Fruit fly (Drosophila melanogaster): Measurements from ENCODE around the gene ninaA.

ninaA gene

dm6 chr2L:850727-851257, 26.3 kb upstream of the ninaA start, which contains the start of gene drongo (continued):
- TF ChIP-seq CG15011 (GFP tag; optimal IDR thresholded peaks at IDR 0.05) = no peak
- TF ChIP-seq CG11247 (GFP tag; IDR thresholded peaks at IDR 0.05) = peak; percentile 33; the same call in 1 of the 2 replicates
- no peak for TF ChIP-seq Dip2 (GFP tag; IDR thresholded peaks at IDR 0.05)
- TF ChIP-seq Lhr (GFP tag; optimal IDR thresholded peaks at IDR 0.05) = peak; percentile 87
- no peak for TF ChIP-seq Optix (GFP tag; IDR thresholded peaks at IDR 0.05)
- TF ChIP-seq CG4707 (GFP tag; optimal IDR thresholded peaks at IDR 0.05) = peak; percentile 38
- peak; percentile 38 for TF ChIP-seq CG12071 (GFP tag; optimal IDR thresholded peaks at IDR 0.05)
- no peak for TF ChIP-seq C15 (GFP tag; IDR thresholded peaks at IDR 0.05)
- peak; percentile 60 for TF ChIP-seq Nf-YC (tag; optimal IDR thresholded peaks at IDR 0.05)
- peak; percentile 16 for TF ChIP-seq CG30403 (GFP tag; optimal IDR thresholded peaks at IDR 0.05)
- TF ChIP-seq Fer1 (GFP tag; optimal IDR thresholded peaks at IDR 0.05) = peak; percentile 54
- TF ChIP-seq Six4 (GFP tag; optimal IDR thresholded peaks at IDR 0.05) = no peak
- peak; percentile 51 for TF ChIP-seq CG14710 (tag; optimal IDR thresholded peaks at IDR 0.05)
- no peak for TF ChIP-seq CG8944 (GFP tag; optimal IDR thresholded peaks at IDR 0.05)
- peak; percentile 9 for TF ChIP-seq ftz-f1 (GFP tag; optimal IDR thresholded peaks at IDR 0.05)
- 0 out of 3 replicates have a peak, but pooled peaks have one; percentile 20 for TF ChIP-seq CG7357 (GFP tag; IDR thresholded peaks at IDR 0.05)
- peak; percentile 17 for TF ChIP-seq nau (GFP tag; optimal IDR thresholded peaks at IDR 0.05)
- TF ChIP-seq CG14860 (GFP tag; IDR thresholded peaks at IDR 0.05; ENCODE audit: partially characterized antibody) = 0 out of 3 replicates have a peak, but pooled peaks have one; percentile 48
- TF ChIP-seq CG1529 (GFP tag; optimal IDR thresholded peaks at IDR 0.05) = peak; percentile 16
- peak; percentile 29 for TF ChIP-seq pb (GFP tag; optimal IDR thresholded peaks at IDR 0.05)
- peak; percentile 24 for TF ChIP-seq CG18599 (GFP tag; optimal IDR thresholded peaks at IDR 0.05)
- no peak for TF ChIP-seq vnd (GFP tag; IDR thresholded peaks at IDR 0.05; ENCODE audit: partially characterized antibody)
- TF ChIP-seq Atf-2 (GFP tag; optimal IDR thresholded peaks at IDR 0.05) = no peak
- TF ChIP-seq CG4328 (GFP tag; optimal IDR thresholded peaks at IDR 0.05) = peak; percentile 20
- peak; percentile 51 for TF ChIP-seq CG10267 (tag; optimal IDR thresholded peaks at IDR 0.05)
- TF ChIP-seq CG6791 (GFP tag; IDR thresholded peaks at IDR 0.05; ENCODE audit: partially characterized antibody) = peak; percentile 68
- peak; percentile 41 for TF ChIP-seq CG2712 (tag; optimal IDR thresholded peaks at IDR 0.05)
- peak; percentile 31; the same call in 2 of the 3 replicates for TF ChIP-seq CG34224 (GFP tag; IDR thresholded peaks at IDR 0.05; ENCODE audit: partially characterized antibody)
- TF ChIP-seq Med (GFP tag) = peak; percentile 90
- peak in 1 of 3 experiments; percentile 79 for TF ChIP-seq Stat92E (GFP tag; optimal IDR thresholded peaks at IDR 0.05)
- TF ChIP-seq CG3726 (GFP tag; IDR thresholded peaks at IDR 0.05) = no peak
- peak in 1 of 2 experiments; percentile 44 for TF ChIP-seq dpn (GFP tag; optimal IDR thresholded peaks at IDR 0.05)
- TF ChIP-seq pita (GFP tag; optimal IDR thresholded peaks at IDR 0.05) = peak; percentile 74
- TF ChIP-seq Rfx (GFP tag; IDR thresholded peaks at IDR 0.05) = peak; percentile 64
- TF ChIP-seq pzg (GFP tag; optimal IDR thresholded peaks at IDR 0.05) = peak; percentile 98
- peak; percentile 45 for TF ChIP-seq ems (GFP tag; optimal IDR thresholded peaks at IDR 0.05)
- peak; percentile 28 for TF ChIP-seq CG5180 (GFP tag; optimal IDR thresholded peaks at IDR 0.05)
- peak; percentile 46; the same call in 1 of the 2 replicates for TF ChIP-seq crol (GFP tag; IDR thresholded peaks at IDR 0.05)
- TF ChIP-seq pros (GFP tag; optimal IDR thresholded peaks at IDR 0.05) = peak; percentile 42
- peak; percentile 18 for TF ChIP-seq Dip3 (GFP tag; optimal IDR thresholded peaks at IDR 0.05)
- no peak for TF ChIP-seq mam (GFP tag; optimal IDR thresholded peaks at IDR 0.05)
- peak; percentile 12 for TF ChIP-seq CG11398 (GFP tag; optimal IDR thresholded peaks at IDR 0.05)
- no peak for TF ChIP-seq Doc3 (GFP tag; IDR thresholded peaks at IDR 0.05; ENCODE audit: partially characterized antibody)
- TF ChIP-seq gsb-n (tag; optimal IDR thresholded peaks at IDR 0.05) = peak; percentile 39
- TF ChIP-seq CG8924 (tag; optimal IDR thresholded peaks at IDR 0.05) = peak; percentile 37
- TF ChIP-seq br (optimal IDR thresholded peaks at IDR 0.05) = no peak
- TF ChIP-seq CG32767 (GFP tag; IDR thresholded peaks at IDR 0.05) = no peak
- TF ChIP-seq CG4820 (GFP tag; optimal IDR thresholded peaks at IDR 0.05) = no peak
- peak; percentile 57 for TF ChIP-seq sug (tag; optimal IDR thresholded peaks at IDR 0.05)
- no peak for TF ChIP-seq CG6175 (GFP tag; IDR thresholded peaks at IDR 0.05)

Data from whole organism, embryonic.